Worm (Caenorhabditis elegans): ENCODE data around the gene F18C5.10.

DNA sequence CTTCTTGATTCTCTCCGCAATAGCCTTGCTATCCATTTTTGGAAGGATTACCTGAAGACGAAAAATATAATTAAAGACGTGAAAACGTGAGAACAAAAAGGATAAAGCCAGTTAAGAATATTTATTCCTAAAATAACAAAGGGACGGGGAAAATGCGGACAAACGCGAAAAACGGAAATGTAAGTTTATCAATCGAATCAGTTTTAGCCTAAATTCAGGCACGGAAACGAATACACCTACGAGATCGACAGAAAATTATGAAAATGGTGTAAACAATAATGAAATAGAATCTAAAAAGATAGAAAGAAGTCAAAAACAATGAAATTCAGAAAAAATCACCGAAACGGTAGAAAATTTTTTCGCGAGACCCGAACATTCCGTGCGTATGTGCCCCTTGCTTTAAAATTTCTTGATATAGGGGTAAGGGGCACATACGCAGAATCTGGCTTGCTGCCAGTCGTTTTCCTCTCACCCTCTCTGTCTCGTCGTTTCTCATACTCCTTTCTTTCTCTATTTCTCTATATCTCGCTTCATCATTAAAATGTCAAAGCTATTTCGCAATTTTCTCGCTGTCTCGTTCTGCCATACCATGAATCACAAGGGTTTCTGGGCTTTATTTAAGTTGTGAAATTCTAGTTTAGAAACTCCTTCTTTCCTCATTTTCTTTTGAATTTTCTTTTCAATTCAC is 27.5 kb upstream of the F18C5.10 start, which contains the start of gene icd-1:
- no peak for TF ChIP-seq dao-5 (tag; optimal IDR thresholded peaks at IDR 0.05)
- peak; percentile 78 for TF ChIP-seq him-1 (tag; optimal IDR thresholded peaks at IDR 0.05)
- TF ChIP-seq W03F9.2 (tag; optimal IDR thresholded peaks at IDR 0.05) = peak; percentile 95

All from whole organism, L4/young adult.